Worm (Caenorhabditis elegans): ENCODE results near the gene F52E1.2.

DNA sequence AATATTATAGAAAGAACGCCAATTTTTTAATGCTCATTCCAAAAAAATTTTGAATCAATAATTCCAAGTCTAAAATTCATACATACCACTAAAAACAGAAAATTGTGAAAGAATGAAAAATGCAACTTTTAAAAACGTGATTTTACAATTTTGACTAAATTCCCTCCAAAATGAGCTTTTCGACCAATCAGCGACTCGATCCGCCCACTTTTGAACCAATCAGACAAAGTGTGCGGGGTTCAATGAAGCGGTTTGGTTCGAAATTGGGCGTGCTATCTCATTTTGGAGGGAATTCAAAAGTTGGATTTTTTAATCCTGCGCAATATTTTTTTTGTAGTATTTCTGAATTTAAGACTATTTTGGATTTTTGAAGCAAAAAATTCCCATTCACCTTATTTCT, 6.9 kb downstream of the F52E1.2 start:
- no peak for TF ChIP-seq ZK546.5 (tag; optimal IDR thresholded peaks at IDR 0.05)
- TF ChIP-seq ceh-82 (tag; optimal IDR thresholded peaks at IDR 0.05), result no peak
- TF ChIP-seq ztf-11 (tag; optimal IDR thresholded peaks at IDR 0.05), result no peak
- no peak for TF ChIP-seq nhr-77 (tag; optimal IDR thresholded peaks at IDR 0.05)
- no peak for TF ChIP-seq lin-13 (GFP tag; optimal IDR thresholded peaks at IDR 0.05)
